Fruit fly (Drosophila melanogaster): ENCODE results near the gene CG2841.

CG2841 gene

DNA sequence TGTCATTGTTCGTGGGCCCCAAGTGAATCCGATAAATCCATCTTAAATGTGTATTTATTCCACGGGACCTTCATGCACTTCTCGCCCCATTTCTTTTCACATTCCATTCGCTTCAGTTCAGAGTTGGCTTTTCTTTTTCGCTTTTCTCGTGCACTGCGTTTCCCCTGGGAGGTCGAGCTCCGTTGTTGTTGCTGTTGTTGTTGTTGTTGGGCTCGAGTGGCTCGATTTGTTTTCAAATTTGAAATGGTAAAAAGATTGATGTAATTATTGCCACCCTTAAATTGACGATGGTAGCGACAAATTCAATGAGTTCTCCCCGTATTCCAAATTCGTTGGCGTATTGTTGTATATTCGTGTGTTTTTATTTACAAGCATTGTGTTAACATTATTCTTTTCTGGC lies 45.3 kb downstream of the CG2841 start:
- TF ChIP-seq CG32264 (GFP tag; optimal IDR thresholded peaks at IDR 0.05) = no peak
- no peak for TF ChIP-seq OdsH (GFP tag; optimal IDR thresholded peaks at IDR 0.05)
- TF ChIP-seq Dif (GFP tag; optimal IDR thresholded peaks at IDR 0.05; ENCODE audit: partially characterized antibody) = no peak
- TF ChIP-seq Hnf4 (GFP tag; optimal IDR thresholded peaks at IDR 0.05) = no peak
- TF ChIP-seq Jra (GFP tag; optimal IDR thresholded peaks at IDR 0.05) = no peak
- no peak for TF ChIP-seq Dfd (GFP tag; optimal IDR thresholded peaks at IDR 0.05)
- TF ChIP-seq Mio (GFP tag; optimal IDR thresholded peaks at IDR 0.05) = no peak
- TF ChIP-seq Hr78 (GFP tag; optimal IDR thresholded peaks at IDR 0.05) = no peak
- no peak for TF ChIP-seq Hr83 (GFP tag; optimal IDR thresholded peaks at IDR 0.05; ENCODE audit: poor library complexity, severe bottlenecking)
- TF ChIP-seq br (GFP tag; optimal IDR thresholded peaks at IDR 0.05) = no peak
- no peak for TF ChIP-seq HLH106 (tag; optimal IDR thresholded peaks at IDR 0.05)
- no peak for TF ChIP-seq Myc (optimal IDR thresholded peaks at IDR 0.05)
- TF ChIP-seq lola (GFP tag; optimal IDR thresholded peaks at IDR 0.05) = no peak
- no peak for TF ChIP-seq CG9705 (GFP tag; optimal IDR thresholded peaks at IDR 0.05)
- no peak for TF ChIP-seq pan (optimal IDR thresholded peaks at IDR 0.05)

DNA sequence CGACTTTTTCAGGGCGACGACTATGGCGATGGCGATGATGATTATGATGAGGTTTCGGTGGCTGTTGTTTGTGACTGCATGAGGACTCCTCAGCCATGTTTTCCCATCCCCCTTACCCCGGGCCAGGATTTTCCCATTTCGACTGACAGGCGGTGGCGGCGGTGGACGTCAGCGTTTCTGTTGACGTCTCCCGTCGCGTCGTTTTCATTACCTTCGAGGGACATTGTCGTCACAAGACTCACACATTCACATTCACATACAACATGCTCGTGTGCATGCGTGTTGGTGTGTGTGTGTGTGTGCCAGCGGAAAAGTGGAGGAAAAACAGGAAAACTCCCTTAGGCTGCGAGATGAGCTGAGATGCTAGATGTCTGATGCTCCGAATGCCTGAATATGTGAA lies 46.4 kb downstream of the CG2841 start:
- TF ChIP-seq HLH106 (tag; optimal IDR thresholded peaks at IDR 0.05) (no peak), Rel (GFP tag; optimal IDR thresholded peaks at IDR 0.05) (no peak), Rel (tag; optimal IDR thresholded peaks at IDR 0.05) (no peak), woc (GFP tag; optimal IDR thresholded peaks at IDR 0.05) (no peak), Hr78 (GFP tag; optimal IDR thresholded peaks at IDR 0.05) (no peak), Mio (GFP tag; optimal IDR thresholded peaks at IDR 0.05) (no peak), Abd-B (GFP tag; optimal IDR thresholded peaks at IDR 0.05) (no peak), GATAd (GFP tag; optimal IDR thresholded peaks at IDR 0.05) (no peak), Myc (optimal IDR thresholded peaks at IDR 0.05) (no peak), Hr83 (GFP tag; optimal IDR thresholded peaks at IDR 0.05; ENCODE audit: poor library complexity, severe bottlenecking) (no peak), dmrt93B (GFP tag; optimal IDR thresholded peaks at IDR 0.05) (no peak), jim (GFP tag; optimal IDR thresholded peaks at IDR 0.05) (no peak), sage (GFP tag; optimal IDR thresholded peaks at IDR 0.05) (no peak)

DNA sequence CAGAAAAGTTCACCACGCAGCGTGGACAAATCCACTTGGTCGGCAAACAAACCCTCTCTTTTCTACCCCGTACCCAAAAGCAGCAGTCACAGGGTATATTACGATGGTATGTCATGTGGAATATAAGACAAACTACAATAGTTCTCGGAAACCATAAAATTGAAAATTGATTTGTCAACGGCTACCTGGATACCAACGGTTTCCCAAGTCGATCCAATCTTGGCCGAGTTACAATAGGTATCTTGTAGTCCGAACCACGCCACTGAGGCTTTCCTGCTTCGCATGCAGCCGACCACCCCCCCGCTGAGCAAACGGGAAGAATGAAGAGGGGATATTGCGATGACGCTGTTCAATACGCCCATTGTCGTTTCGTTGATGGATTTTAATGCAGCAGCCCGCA lies 47.8 kb downstream of the CG2841 start:
- TF ChIP-seq rgr (GFP tag; optimal IDR thresholded peaks at IDR 0.05) (peak; percentile 54), CG9705 (GFP tag; optimal IDR thresholded peaks at IDR 0.05) (no peak), brk (GFP tag; optimal IDR thresholded peaks at IDR 0.05) (no peak), ey (GFP tag; optimal IDR thresholded peaks at IDR 0.05) (peak; percentile 68), Hnf4 (GFP tag; optimal IDR thresholded peaks at IDR 0.05) (peak; percentile 41), CrebA (GFP tag; optimal IDR thresholded peaks at IDR 0.05; ENCODE audit: borderline replicate concordance) (no peak), Abd-B (GFP tag; optimal IDR thresholded peaks at IDR 0.05) (no peak), Hr78 (GFP tag; optimal IDR thresholded peaks at IDR 0.05) (no peak), Jra (GFP tag; optimal IDR thresholded peaks at IDR 0.05) (no peak), Hr83 (GFP tag; optimal IDR thresholded peaks at IDR 0.05; ENCODE audit: poor library complexity, severe bottlenecking) (no peak), Sp1 (GFP tag; optimal IDR thresholded peaks at IDR 0.05) (peak; percentile 26), dmrt93B (GFP tag; optimal IDR thresholded peaks at IDR 0.05) (peak; percentile 52), pan (optimal IDR thresholded peaks at IDR 0.05) (no peak), h (GFP tag; optimal IDR thresholded peaks at IDR 0.05) (peak; percentile 57), Vsx2 (GFP tag; optimal IDR thresholded peaks at IDR 0.05; ENCODE audit: partially characterized antibody) (no peak), psq (GFP tag; optimal IDR thresholded peaks at IDR 0.05) (peak; percentile 29), br (GFP tag; optimal IDR thresholded peaks at IDR 0.05) (peak; percentile 63), Myc (optimal IDR thresholded peaks at IDR 0.05) (no peak), Rel (GFP tag; optimal IDR thresholded peaks at IDR 0.05) (no peak), Rel (tag; optimal IDR thresholded peaks at IDR 0.05) (no peak), Mio (GFP tag; optimal IDR thresholded peaks at IDR 0.05) (no peak), usp (GFP tag; optimal IDR thresholded peaks at IDR 0.05) (no peak), sage (GFP tag; optimal IDR thresholded peaks at IDR 0.05) (no peak), HLH106 (tag; optimal IDR thresholded peaks at IDR 0.05) (peak; percentile 65), jim (GFP tag; optimal IDR thresholded peaks at IDR 0.05) (no peak), sv (GFP tag; optimal IDR thresholded peaks at IDR 0.05) (no peak), woc (GFP tag; optimal IDR thresholded peaks at IDR 0.05) (peak; percentile 58), Dfd (GFP tag; optimal IDR thresholded peaks at IDR 0.05) (no peak), GATAd (GFP tag; optimal IDR thresholded peaks at IDR 0.05) (no peak), foxo (GFP tag; optimal IDR thresholded peaks at IDR 0.05) (peak in 1 of 2 experiments; percentile 81), lola (GFP tag; optimal IDR thresholded peaks at IDR 0.05) (no peak), dl (GFP tag; optimal IDR thresholded peaks at IDR 0.05; ENCODE audit: insufficient read depth in 1 of 2, partially characterized antibody in 2 of 2) (no peak), OdsH (GFP tag; optimal IDR thresholded peaks at IDR 0.05) (peak; percentile 36), fru (GFP tag; optimal IDR thresholded peaks at IDR 0.05) (peak; percentile 79)

All from whole organism, wandering third instar larva.